Worm (Caenorhabditis elegans) whole organism, L1 larva: ENCODE results near the gene nsph-3.2.
A peak's percentile ranks its signal among the peaks of the same experiment; 100 is the strongest.

ENCODE experiments used
- C04F5.9 ChIP-seq: sonication (generic microtip); optimal IDR thresholded peaks from 2 replicates; lab custom pipeline; 2016; ENCODE audit warnings: missing genetic modification characterization, missing compliant biosample characterization
- F16B12.6 ChIP-seq: fragments of 150-350 bp; optimal IDR thresholded peaks from 2 replicates; lab custom pipeline; 2014; ENCODE audit warnings: missing biosample characterization, missing genetic modification characterization
- Y116A8C.19 ChIP-seq: sonication (generic microtip); optimal IDR thresholded peaks from 2 replicates; lab custom pipeline; 2016; ENCODE audit warnings: missing compliant biosample characterization, missing genetic modification characterization, borderline replicate concordance
- aha-1 ChIP-seq: fragments of 150-350 bp; optimal IDR thresholded peaks from 2 replicates; lab custom pipeline; 2014; ENCODE audit warnings: missing biosample characterization, missing genetic modification characterization
- ama-1 ChIP-seq: fragments of 150-350 bp; optimal IDR thresholded peaks from 2 replicates; lab custom pipeline; 2014
- blmp-1 ChIP-seq: fragments of 150-350 bp; optimal IDR thresholded peaks from 2 replicates; lab custom pipeline; 2014; ENCODE audit warnings: missing biosample characterization, missing genetic modification characterization
- ceh-82 ChIP-seq, 3 experiments: fragments of 150-350 bp in 1 of 3; sonication (generic microtip) in 2 of 3; optimal IDR thresholded peaks; 2 replicates each; lab custom pipeline; 2014 to 2017; ENCODE audit warnings: missing biosample characterization in 3 of 3, missing genetic modification characterization in 3 of 3
- dpl-1 ChIP-seq, 3 experiments: fragments of 150-350 bp in 2 of 3; sonication (generic microtip) in 1 of 3; optimal IDR thresholded peaks; 2 replicates each; lab custom pipeline; 2014 to 2017; ENCODE audit warnings: missing biosample characterization in 3 of 3, missing genetic modification characterization in 3 of 3, missing genetic modification reagents in 3 of 3
- dsc-1 ChIP-seq: sonication (generic microtip); optimal IDR thresholded peaks from 2 replicates; lab custom pipeline; 2016; ENCODE audit warnings: mild to moderate bottlenecking, missing genetic modification characterization, missing compliant biosample characterization
- efl-1 ChIP-seq, 4 experiments: fragments of 150-350 bp; optimal IDR thresholded peaks in 3 of 4; peaks in 1 of 4; 1 replicate in 1 of 4; 2 replicates in 3 of 4; lab custom pipeline; 2014; ENCODE audit warnings: missing biosample characterization in 2 of 4, missing genetic modification characterization in 2 of 4, missing genetic modification reagents in 2 of 4
- elt-3 ChIP-seq, 6 experiments: fragments of 150-350 bp in 1 of 6; sonication (generic microtip); optimal IDR thresholded peaks; 2 replicates each; lab custom pipeline; 2017 to 2018; ENCODE audit warnings: missing biosample characterization in 6 of 6, missing genetic modification characterization in 6 of 6, inconsistent platforms in 1 of 6
- ets-5 ChIP-seq: fragments of 200-800 bp; sonication (Bioruptor generic); IDR thresholded peaks from 2 replicates; pipeline ENCODE4 v1.3.6; 2022; ENCODE audit warnings: missing genetic modification characterization, missing compliant biosample characterization
- fkh-8 ChIP-seq: sonication (generic microtip); optimal IDR thresholded peaks from 2 replicates; lab custom pipeline; 2016; ENCODE audit warnings: mild to moderate bottlenecking, missing genetic modification characterization, missing compliant biosample characterization
- irx-1 ChIP-seq: sonication (generic microtip); optimal IDR thresholded peaks from 2 replicates; lab custom pipeline; 2016; ENCODE audit warnings: missing genetic modification characterization, missing compliant biosample characterization
- jun-1 ChIP-seq: fragments of 150-350 bp; optimal IDR thresholded peaks from 2 replicates; lab custom pipeline; 2014; ENCODE audit warnings: missing biosample characterization, missing genetic modification reagents, missing genetic modification characterization
- lin-14 ChIP-seq: fragments of 200-800 bp; sonication (Bioruptor generic); optimal IDR thresholded peaks from 2 replicates; lab custom pipeline; 2018; ENCODE audit warnings: mild to moderate bottlenecking, missing genetic modification characterization, moderate library complexity, missing compliant biosample characterization
- lin-35 ChIP-seq, 2 experiments: fragments of 150-350 bp; optimal IDR thresholded peaks; 2 replicates each; lab custom pipeline; 2014; ENCODE audit warnings: missing biosample characterization in 2 of 2, missing genetic modification characterization in 2 of 2, missing genetic modification reagents in 2 of 2
- lin-39 ChIP-seq: fragments of 150-350 bp; optimal IDR thresholded peaks from 2 replicates; lab custom pipeline; 2014; ENCODE audit warnings: missing biosample characterization, missing genetic modification reagents, missing genetic modification characterization
- mdl-1 ChIP-seq, 2 experiments: fragments of 150-350 bp; optimal IDR thresholded peaks; 2 replicates each; lab custom pipeline; 2014 to 2017; ENCODE audit warnings: missing biosample characterization in 2 of 2, missing genetic modification characterization in 2 of 2, inconsistent platforms in 1 of 2
- nhr-11 ChIP-seq: fragments of 150-350 bp; optimal IDR thresholded peaks from 2 replicates; lab custom pipeline; 2014; ENCODE audit warnings: missing biosample characterization, missing genetic modification characterization
- nhr-12 ChIP-seq: sonication (generic microtip); optimal IDR thresholded peaks from 2 replicates; lab custom pipeline; 2017; ENCODE audit warnings: missing biosample characterization, missing genetic modification characterization
- nhr-47 ChIP-seq: sonication (generic microtip); optimal IDR thresholded peaks from 2 replicates; lab custom pipeline; 2016; ENCODE audit warnings: mild to moderate bottlenecking, missing genetic modification characterization, moderate library complexity, missing compliant biosample characterization
- nhr-85 ChIP-seq: sonication (generic microtip); peaks from one replicate; lab custom pipeline; 2016; ENCODE audit warnings: missing genetic modification characterization, inconsistent platforms, missing compliant biosample characterization
- nhr-90 ChIP-seq: sonication (generic microtip); optimal IDR thresholded peaks from 2 replicates; lab custom pipeline; 2016; ENCODE audit warnings: mild to moderate bottlenecking, missing genetic modification characterization, missing compliant biosample characterization; ENCODE audit not compliant: poor library complexity
- pag-3 ChIP-seq: sonication (generic microtip); optimal IDR thresholded peaks from 2 replicates; lab custom pipeline; 2017; ENCODE audit warnings: missing genetic modification characterization, mild to moderate bottlenecking, missing compliant biosample characterization, antibody characterized with exemption, borderline replicate concordance; ENCODE audit not compliant: insufficient read depth
- pax-3 ChIP-seq: fragments of 200-800 bp; sonication (Bioruptor generic); optimal IDR thresholded peaks from 2 replicates; lab custom pipeline; 2018; ENCODE audit warnings: mild to moderate bottlenecking, missing genetic modification characterization, moderate library complexity, missing compliant biosample characterization
- rnt-1 ChIP-seq: sonication (generic microtip); optimal IDR thresholded peaks from 2 replicates; lab custom pipeline; 2016; ENCODE audit warnings: mild to moderate bottlenecking, missing genetic modification characterization, moderate library complexity, missing compliant biosample characterization
- skn-1 ChIP-seq: fragments of 150-350 bp; optimal IDR thresholded peaks from 2 replicates; lab custom pipeline; 2014; ENCODE audit warnings: missing biosample characterization, missing genetic modification characterization
- snpc-4 ChIP-seq: fragments of 150-350 bp; optimal IDR thresholded peaks from 2 replicates; lab custom pipeline; 2014; ENCODE audit warnings: missing biosample characterization, missing genetic modification characterization
- sox-4 ChIP-seq: sonication (generic microtip); optimal IDR thresholded peaks from 2 replicates; lab custom pipeline; 2016; ENCODE audit warnings: missing genetic modification characterization, missing compliant biosample characterization
- sptf-1 ChIP-seq: fragments of 150-350 bp; optimal IDR thresholded peaks from 2 replicates; lab custom pipeline; 2014; ENCODE audit warnings: missing biosample characterization, missing genetic modification characterization
- unc-130 ChIP-seq: fragments of 150-350 bp; optimal IDR thresholded peaks from 2 replicates; lab custom pipeline; 2017; ENCODE audit warnings: missing biosample characterization, missing genetic modification characterization, inconsistent platforms
- unc-62 ChIP-seq: fragments of 150-350 bp; optimal IDR thresholded peaks from 2 replicates; lab custom pipeline; 2014; ENCODE audit warnings: missing biosample characterization, missing genetic modification reagents, missing genetic modification characterization
- zip-4 ChIP-seq: fragments of 200-800 bp; sonication (Bioruptor generic); optimal IDR thresholded peaks from 2 replicates; lab custom pipeline; 2018; ENCODE audit warnings: mild to moderate bottlenecking, missing genetic modification characterization, moderate library complexity, missing compliant biosample characterization

Gene nsph-3.2

DNA sequence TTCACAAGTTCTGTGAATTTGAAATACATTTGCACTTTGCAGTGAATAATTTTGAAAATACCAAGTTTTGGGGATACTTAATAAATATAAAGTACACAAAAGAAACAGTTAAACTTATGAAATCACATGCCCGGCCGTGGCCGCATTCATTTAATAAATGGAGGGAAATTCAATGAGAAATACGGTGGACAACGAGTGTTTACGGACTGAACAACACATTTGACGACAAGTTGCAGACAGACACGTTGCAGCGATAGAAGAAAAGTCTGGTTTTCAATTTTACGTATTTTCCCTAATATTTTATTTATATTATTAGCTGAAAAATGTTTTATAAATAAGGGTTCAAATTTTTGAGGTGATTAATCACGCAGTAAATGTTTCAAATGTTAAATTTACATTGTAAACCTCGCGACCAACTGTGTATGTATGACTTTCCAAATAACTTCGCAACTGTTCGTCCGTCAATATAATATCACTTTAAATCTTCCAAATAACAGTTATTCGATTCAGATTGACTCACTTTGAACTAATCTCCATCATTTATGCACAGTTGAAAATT lies 38.8 kb downstream of the nsph-3.2 start, which contains the start of gene copg-1 (continued):
- TF ChIP-seq mdl-1 (tag; optimal IDR thresholded peaks at IDR 0.05; lab: Kevin White, UChicago) (peak in 1 of 2 experiments; percentile 34), skn-1 (tag; lab: Kevin White, UChicago) (peak; percentile 48), dsc-1 (tag; lab: Kevin White, UChicago) (peak; percentile 33), snpc-4 (peak; percentile 32), ceh-82 (tag; optimal IDR thresholded peaks at IDR 0.05; lab: Kevin White, UChicago) (peak in 2 of 3 experiments; percentile 15 to 42), fkh-8 (tag; lab: Kevin White, UChicago) (peak; percentile 28), F16B12.6 (tag; lab: Kevin White, UChicago) (peak; percentile 91), irx-1 (peak; percentile 33), nhr-85 (tag; lab: Kevin White, UChicago) (peak; percentile 48), jun-1 (tag; lab: Kevin White, UChicago) (no peak), blmp-1 (tag; lab: Kevin White, UChicago) (peak; percentile 49), dpl-1 (GFP tag; optimal IDR thresholded peaks at IDR 0.05; lab: Kevin White, UChicago) (peak; percentile 45 to 74 (median 62)), lin-39 (tag; lab: Kevin White, UChicago) (no peak), lin-14 (peak; percentile 73)

DNA sequence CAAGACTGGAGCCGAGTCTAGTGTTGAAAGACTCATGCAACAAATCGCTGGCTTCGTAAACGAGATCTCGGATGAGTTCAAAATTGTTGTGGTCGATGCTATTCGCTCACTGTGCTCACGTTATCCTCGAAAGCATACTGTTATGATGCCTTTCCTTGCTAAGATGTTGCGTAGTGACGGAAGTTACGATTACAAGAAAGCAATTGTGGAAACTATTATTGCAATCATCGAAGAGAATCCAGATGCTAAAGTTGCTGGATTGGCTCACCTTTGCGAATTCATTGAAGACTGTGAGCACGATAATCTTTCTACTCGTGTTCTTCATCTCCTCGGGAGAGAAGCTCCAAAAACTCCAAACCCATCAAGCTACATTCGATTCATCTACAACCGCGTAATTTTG lies 40.8 kb downstream of the nsph-3.2 start:
- TF ChIP-seq efl-1 (optimal IDR thresholded peaks at IDR 0.05; lab: Kevin White, UChicago) (no peak), efl-1 (GFP tag; optimal IDR thresholded peaks at IDR 0.05 in 1 of 2; lab: Kevin White, UChicago) (peak in 1 of 2 experiments; percentile 88), zip-4 (GFP tag; lab: Kevin White, UChicago) (no peak)

DNA sequence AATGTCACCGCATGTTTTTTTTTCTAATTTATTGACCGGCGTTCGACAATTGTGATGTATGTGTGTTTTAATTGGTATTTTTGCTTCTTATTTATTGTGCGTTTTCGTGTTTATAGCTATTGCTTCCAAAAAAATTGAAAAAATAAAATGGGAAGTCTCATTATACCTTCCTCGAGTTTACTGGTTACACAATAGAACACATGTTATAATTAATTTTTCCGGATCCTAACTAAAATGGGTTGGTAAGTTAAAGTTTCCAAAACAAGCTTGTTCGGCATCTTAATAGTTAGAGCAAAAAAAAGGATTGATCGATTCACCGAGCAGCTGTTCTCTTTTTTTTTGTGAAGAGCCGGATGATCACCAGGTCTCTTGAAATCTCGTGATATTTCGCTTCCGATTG lies 42.8 kb downstream of the nsph-3.2 start, which contains the start of gene ttr-54:
TSS of gene ttr-54 (plus strand) at position 301 of the 400 bp plus-strand sequence.
- TF ChIP-seq dpl-1 (GFP tag; optimal IDR thresholded peaks at IDR 0.05; lab: Kevin White, UChicago) (no peak), rnt-1 (tag; lab: Kevin White, UChicago) (peak; percentile 24)
- TF ChIP-seq, all 84 proteins: peak for 1

DNA sequence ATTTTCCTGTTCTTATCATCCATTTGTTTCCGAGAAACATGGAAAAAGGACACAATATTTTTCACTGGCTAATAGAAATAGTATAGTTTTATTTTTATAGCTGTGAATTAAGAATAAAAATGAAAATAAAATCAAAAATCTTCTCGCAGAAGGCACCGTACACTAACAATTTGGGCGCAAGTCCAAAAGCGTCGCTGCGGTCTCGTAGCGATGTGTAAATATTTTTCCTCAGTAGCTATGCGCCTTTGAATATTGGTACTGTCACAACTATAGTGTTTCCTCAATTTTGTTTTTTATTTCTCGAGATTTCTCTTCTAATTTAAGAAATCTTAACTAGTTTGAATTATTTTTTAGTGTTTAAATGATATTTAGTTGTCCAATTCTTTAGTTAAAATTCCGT lies 44.4 kb downstream of the nsph-3.2 start:
- no peak for TF ChIP-seq aha-1 (tag; lab: Kevin White, UChicago)
- TF ChIP-seq unc-62 (GFP tag; lab: Kevin White, UChicago) = no peak
- TF ChIP-seq ama-1 = no peak
- no peak for TF ChIP-seq pag-3 (tag; lab: Kevin White, UChicago)
- TF ChIP-seq lin-35 (GFP tag; optimal IDR thresholded peaks at IDR 0.05; lab: Kevin White, UChicago) = no peak
- TF ChIP-seq elt-3 (tag; optimal IDR thresholded peaks at IDR 0.05; lab: Kevin White, UChicago) = no peak
- no peak for TF ChIP-seq lin-14
- no peak for TF ChIP-seq mdl-1 (tag; optimal IDR thresholded peaks at IDR 0.05; lab: Kevin White, UChicago)
- TF ChIP-seq nhr-12 = no peak
- no peak for TF ChIP-seq C04F5.9
- TF ChIP-seq rnt-1 (tag; lab: Kevin White, UChicago) = no peak
- no peak for TF ChIP-seq unc-130 (tag; lab: Kevin White, UChicago)
- TF ChIP-seq pax-3 (tag; lab: Kevin White, UChicago) = no peak
- no peak for TF ChIP-seq nhr-11 (tag; lab: Kevin White, UChicago)
- no peak for TF ChIP-seq sptf-1 (tag; lab: Kevin White, UChicago)
- TF ChIP-seq Y116A8C.19 = no peak
- TF ChIP-seq nhr-47 (tag; lab: Kevin White, UChicago) = no peak
- no peak for TF ChIP-seq nhr-90 (tag; lab: Kevin White, UChicago)
- no peak for TF ChIP-seq sox-4 (tag; lab: Kevin White, UChicago)
- no peak for TF ChIP-seq ets-5 (GFP tag; lab: Robert Waterston, UW)
